Worm (Caenorhabditis elegans) whole organism, mixed stage, embryonic: ENCODE data around the gene M01B2.13.

ENCODE experiments used
- blmp-1 ChIP-seq: fragments of 150-350 bp; optimal IDR thresholded peaks from 2 replicates; lab custom pipeline; 2014; ENCODE audit warnings: missing biosample characterization, missing genetic modification characterization
- ceh-39 ChIP-seq: fragments of 150-350 bp; optimal IDR thresholded peaks from 2 replicates; lab custom pipeline; 2014; ENCODE audit warnings: missing biosample characterization, missing genetic modification characterization
- ceh-43 ChIP-seq: fragments of 200-800 bp; sonication (Bioruptor generic); optimal IDR thresholded peaks from 2 replicates; lab custom pipeline; 2018; ENCODE audit warnings: mild to moderate bottlenecking, missing genetic modification characterization, moderate library complexity, missing compliant biosample characterization
- ces-1 ChIP-seq: fragments of 150-350 bp; optimal IDR thresholded peaks from 2 replicates; lab custom pipeline; 2014; ENCODE audit warnings: missing biosample characterization, missing genetic modification reagents, missing genetic modification characterization
- cnd-1 ChIP-seq: fragments of 200-800 bp; sonication (Bioruptor generic); optimal IDR thresholded peaks from 2 replicates; lab custom pipeline; 2018; ENCODE audit warnings: mild to moderate bottlenecking, missing genetic modification characterization, missing compliant biosample characterization
- drap-1 ChIP-seq: fragments of 200-800 bp; sonication (Bioruptor generic); optimal IDR thresholded peaks from 3 replicates; lab custom pipeline; 2018; ENCODE audit warnings: mild to moderate bottlenecking, missing genetic modification characterization, missing compliant biosample characterization
- elt-3 ChIP-seq: fragments of 150-350 bp; optimal IDR thresholded peaks from 2 replicates; lab custom pipeline; 2014; ENCODE audit warnings: missing biosample characterization, missing genetic modification characterization
- flh-1 ChIP-seq: fragments of 200-800 bp; sonication (Bioruptor generic); optimal IDR thresholded peaks from 2 replicates; lab custom pipeline; 2018; ENCODE audit warnings: mild to moderate bottlenecking, missing genetic modification characterization, moderate library complexity, missing compliant biosample characterization
- ham-2 ChIP-seq: fragments of 200-800 bp; sonication (Bioruptor generic); optimal IDR thresholded peaks from 2 replicates; lab custom pipeline; 2018; ENCODE audit warnings: mild to moderate bottlenecking, missing genetic modification characterization, missing compliant biosample characterization
- hlh-1 ChIP-seq: fragments of 150-350 bp; optimal IDR thresholded peaks from 2 replicates; lab custom pipeline; 2014; ENCODE audit warnings: missing biosample characterization, missing genetic modification reagents, missing genetic modification characterization
- lin-13 ChIP-seq: fragments of 150-350 bp; optimal IDR thresholded peaks from 2 replicates; lab custom pipeline; 2014; ENCODE audit warnings: missing biosample characterization, missing genetic modification characterization
- lin-32 ChIP-seq: fragments of 200-800 bp; sonication (Bioruptor generic); optimal IDR thresholded peaks from 2 replicates; lab custom pipeline; 2018; ENCODE audit warnings: mild to moderate bottlenecking, missing genetic modification characterization, missing compliant biosample characterization
- lsy-2 ChIP-seq: fragments of 150-350 bp; optimal IDR thresholded peaks from 2 replicates; lab custom pipeline; 2014; ENCODE audit warnings: missing biosample characterization, missing genetic modification characterization
- mab-5 ChIP-seq: fragments of 150-350 bp; optimal IDR thresholded peaks from 2 replicates; lab custom pipeline; 2014; ENCODE audit warnings: missing biosample characterization, missing genetic modification characterization
- mep-1 ChIP-seq: fragments of 150-350 bp; optimal IDR thresholded peaks from 2 replicates; lab custom pipeline; 2017; ENCODE audit warnings: missing biosample characterization, missing genetic modification reagents, missing genetic modification characterization, inconsistent platforms
- mls-2 ChIP-seq: sonication (generic microtip); optimal IDR thresholded peaks from 2 replicates; lab custom pipeline; 2016; ENCODE audit warnings: mild to moderate bottlenecking, missing genetic modification characterization, moderate library complexity, missing compliant biosample characterization
- nhr-12 ChIP-seq: fragments of 150-350 bp; optimal IDR thresholded peaks from 2 replicates; lab custom pipeline; 2014; ENCODE audit warnings: missing biosample characterization, missing genetic modification characterization
- nhr-2 ChIP-seq: fragments of 150-350 bp; optimal IDR thresholded peaks from 2 replicates; lab custom pipeline; 2014; ENCODE audit warnings: missing biosample characterization, missing genetic modification characterization
- nhr-237 ChIP-seq: fragments of 150-350 bp; optimal IDR thresholded peaks from 2 replicates; lab custom pipeline; 2014; ENCODE audit warnings: missing biosample characterization, missing genetic modification characterization
- nhr-76 ChIP-seq: sonication (generic microtip); optimal IDR thresholded peaks from 2 replicates; lab custom pipeline; 2017; ENCODE audit warnings: missing biosample characterization, missing genetic modification characterization
- pha-4 ChIP-seq: fragments of 150-350 bp; optimal IDR thresholded peaks from 2 replicates; lab custom pipeline; 2018; ENCODE audit warnings: missing biosample characterization, missing genetic modification reagents, missing genetic modification characterization
- sem-2 ChIP-seq: fragments of 200-800 bp; sonication (Bioruptor generic); optimal IDR thresholded peaks from 2 replicates; lab custom pipeline; 2018; ENCODE audit warnings: mild to moderate bottlenecking, missing genetic modification characterization, missing compliant biosample characterization
- snpc-4 ChIP-seq: fragments of 150-350 bp; optimal IDR thresholded peaks from 2 replicates; lab custom pipeline; 2014; ENCODE audit warnings: missing biosample characterization, missing genetic modification characterization
- sptf-1 ChIP-seq: sonication (generic microtip); optimal IDR thresholded peaks from 2 replicates; lab custom pipeline; 2017; ENCODE audit warnings: mild to moderate bottlenecking, missing genetic modification characterization, moderate library complexity, missing compliant biosample characterization
- tbx-8 ChIP-seq: fragments of 200-800 bp; sonication (Bioruptor generic); optimal IDR thresholded peaks from 2 replicates; lab custom pipeline; 2018; ENCODE audit warnings: mild to moderate bottlenecking, missing genetic modification characterization, moderate library complexity, missing compliant biosample characterization
- unc-120 ChIP-seq: sonication (generic microtip); optimal IDR thresholded peaks from 2 replicates; lab custom pipeline; 2017; ENCODE audit warnings: missing genetic modification characterization, missing compliant biosample characterization; ENCODE audit not compliant: poor library complexity, severe bottlenecking
- unc-39 ChIP-seq: fragments of 150-350 bp; optimal IDR thresholded peaks from 2 replicates; lab custom pipeline; 2014; ENCODE audit warnings: missing biosample characterization, missing genetic modification characterization
- unc-62 ChIP-seq: fragments of 150-350 bp; optimal IDR thresholded peaks from 2 replicates; lab custom pipeline; 2014; ENCODE audit warnings: missing biosample characterization, missing genetic modification reagents, missing genetic modification characterization
- zip-8 ChIP-seq: fragments of 150-350 bp; optimal IDR thresholded peaks from 2 replicates; lab custom pipeline; 2014; ENCODE audit warnings: missing biosample characterization, missing genetic modification characterization

M01B2.13 gene

ce11 chrV:15232200-15232599 lies 33.5 kb downstream of the M01B2.13 start, which contains the start of gene srw-13:
Gene srw-13 (plus strand): TSS chrV:15232500.
- TF ChIP-seq ceh-43 (GFP tag; lab: Kevin White, UChicago): no peak
- no peak for TF ChIP-seq ceh-39 (tag; lab: Kevin White, UChicago)
- TF ChIP-seq unc-62 (GFP tag; lab: Kevin White, UChicago): no peak
- no peak for TF ChIP-seq mab-5 (tag; lab: Kevin White, UChicago)
- TF ChIP-seq lsy-2 (tag; lab: Kevin White, UChicago): no peak
- no peak for TF ChIP-seq flh-1 (GFP tag; lab: Kevin White, UChicago)
- TF ChIP-seq snpc-4: no peak
- no peak for TF ChIP-seq cnd-1 (tag; lab: Kevin White, UChicago)
- TF ChIP-seq ham-2: no peak
- TF ChIP-seq unc-120 (tag; lab: Kevin White, UChicago): no peak

- TF ChIP-seq blmp-1: no peak
- TF ChIP-seq cnd-1 (tag; lab: Kevin White, UChicago): no peak
- no peak for TF ChIP-seq nhr-2
- no peak for TF ChIP-seq nhr-237
- no peak for TF ChIP-seq lin-32 (GFP tag; lab: Kevin White, UChicago)
- TF ChIP-seq sptf-1 (tag; lab: Kevin White, UChicago): no peak
- TF ChIP-seq mab-5 (tag; lab: Kevin White, UChicago): no peak
- TF ChIP-seq ces-1: no peak
- no peak for TF ChIP-seq sem-2
- TF ChIP-seq unc-120 (tag; lab: Kevin White, UChicago): no peak
- no peak for TF ChIP-seq ceh-39 (tag; lab: Kevin White, UChicago)
- TF ChIP-seq zip-8 (tag; lab: Kevin White, UChicago): no peak
- TF ChIP-seq nhr-12: no peak
- TF ChIP-seq snpc-4: no peak
- TF ChIP-seq nhr-76 (tag; lab: Kevin White, UChicago): no peak
- TF ChIP-seq mep-1 (tag; lab: Kevin White, UChicago): no peak
- TF ChIP-seq tbx-8 (GFP tag; lab: Kevin White, UChicago): no peak
- no peak for TF ChIP-seq lsy-2 (tag; lab: Kevin White, UChicago)
- TF ChIP-seq lin-13 (tag; lab: Kevin White, UChicago): no peak
- no peak for TF ChIP-seq ceh-43 (GFP tag; lab: Kevin White, UChicago)
- TF ChIP-seq, all 35 proteins: peak for 0
Observed at ce11 chrV:15230243-15230642, 35.5 kb downstream of the M01B2.13 start, which contains the start of gene srw-15. Gene srw-15 (plus strand): TSS chrV:15230543.

ce11 chrV:15226206-15226605 lies 39.5 kb downstream of the M01B2.13 start:
- TF ChIP-seq lin-13 (tag; lab: Kevin White, UChicago) (no peak), zip-8 (tag; lab: Kevin White, UChicago) (no peak), unc-62 (GFP tag; lab: Kevin White, UChicago) (no peak)

ce11 chrV:15225650-15226049 lies 40.1 kb downstream of the M01B2.13 start, which contains the start of gene srw-14:
Gene srw-14 (plus strand): TSS chrV:15225950.
- no peak for TF ChIP-seq mls-2 (tag; lab: Kevin White, UChicago)

- TF ChIP-seq elt-3 (tag; lab: Kevin White, UChicago) (no peak), ceh-39 (tag; lab: Kevin White, UChicago) (no peak), ces-1 (no peak), drap-1 (no peak), snpc-4 (no peak), unc-39 (tag; lab: Kevin White, UChicago) (no peak), unc-62 (GFP tag; lab: Kevin White, UChicago) (no peak), blmp-1 (no peak), sem-2 (no peak), pha-4 (tag; lab: Kevin White, UChicago) (no peak), nhr-237 (no peak), cnd-1 (tag; lab: Kevin White, UChicago) (no peak), unc-120 (tag; lab: Kevin White, UChicago) (no peak), nhr-76 (tag; lab: Kevin White, UChicago) (no peak), hlh-1 (tag; lab: Kevin White, UChicago) (no peak), flh-1 (GFP tag; lab: Kevin White, UChicago) (no peak), mep-1 (tag; lab: Kevin White, UChicago) (no peak)
- TF ChIP-seq, all 35 proteins: peak for 0
Observed at ce11 chrV:15223668-15224067, 42.0 kb downstream of the M01B2.13 start, which contains the start of gene srw-24. Gene srw-24 (plus strand): TSS chrV:15223968.

- TF ChIP-seq cnd-1 (tag; lab: Kevin White, UChicago) (no peak), drap-1 (no peak), nhr-237 (no peak), pha-4 (tag; lab: Kevin White, UChicago) (no peak), ceh-43 (GFP tag; lab: Kevin White, UChicago) (no peak)
Observed at ce11 chrV:15221330-15221729, 44.4 kb downstream of the M01B2.13 start, which contains the start of gene irld-25. Gene irld-25 (plus strand): TSS chrV:15221630.
